Fruit fly (Drosophila melanogaster): Measurements from ENCODE around the gene CG15385.

Gene CG15385

DNA sequence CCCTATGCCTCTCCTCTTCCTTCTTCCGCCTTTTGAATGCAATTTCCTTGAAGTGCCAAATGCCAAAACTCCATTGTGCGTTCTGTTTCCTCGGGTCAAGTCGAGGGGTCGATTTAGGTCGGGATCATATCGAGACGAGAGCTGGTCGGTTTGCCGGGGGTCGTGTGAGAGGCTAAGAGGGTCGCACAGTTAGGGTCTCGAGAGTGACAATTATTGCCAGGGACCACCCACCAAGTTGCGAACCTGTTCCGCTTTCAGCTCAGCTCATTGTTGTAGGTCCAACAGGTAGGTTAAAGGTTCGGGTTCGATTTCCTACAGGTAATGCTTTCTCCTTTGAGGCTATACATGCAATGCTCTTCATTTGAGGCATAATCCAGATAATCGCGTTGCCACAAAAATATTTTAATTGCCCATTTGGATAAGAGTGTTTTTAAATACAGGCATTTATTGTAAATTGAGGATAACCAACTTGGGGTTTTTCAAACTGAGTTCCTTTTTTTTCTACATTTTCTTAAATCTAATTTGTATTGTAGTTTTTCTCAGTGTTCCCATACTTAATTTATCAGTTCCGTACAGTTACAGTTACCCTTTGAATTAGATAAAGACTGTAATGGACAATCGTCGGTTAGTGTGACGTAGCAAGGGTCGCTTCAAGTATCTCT is 39.8 kb downstream of the CG15385 start (continued):
- TF ChIP-seq bsh (GFP tag; optimal IDR thresholded peaks at IDR 0.05), result peak in 1 of 2 experiments; percentile 36
- TF ChIP-seq Ptx1 (GFP tag; IDR thresholded peaks at IDR 0.05), result peak; percentile 33; the same call in 1 of the 2 replicates
- TF ChIP-seq ind (GFP tag; optimal IDR thresholded peaks at IDR 0.05), result no peak
- TF ChIP-seq Xrp1 (GFP tag; IDR thresholded peaks at IDR 0.05), result peak; percentile 21; the same call in 1 of the 2 replicates
- TF ChIP-seq row (GFP tag; IDR thresholded peaks at IDR 0.05), result peak; percentile 29; the same call in 2 of the 3 replicates
- TF ChIP-seq Sox102F (GFP tag; optimal IDR thresholded peaks at IDR 0.05), result peak; percentile 27
- TF ChIP-seq Gsc (GFP tag; IDR thresholded peaks at IDR 0.05), result no peak
- peak in 1 of 2 experiments; percentile 37 for TF ChIP-seq Pdp1 (GFP tag; optimal IDR thresholded peaks at IDR 0.05)

- TF ChIP-seq H15 (GFP tag; IDR thresholded peaks at IDR 0.05), result no peak
- no peak for TF ChIP-seq Nf-YA (GFP tag; IDR thresholded peaks at IDR 0.05)
- no peak for TF ChIP-seq wek (GFP tag; optimal IDR thresholded peaks at IDR 0.05)
- TF ChIP-seq CG6654 (GFP tag; optimal IDR thresholded peaks at IDR 0.05), result no peak
- TF ChIP-seq Kr (GFP tag; optimal IDR thresholded peaks at IDR 0.05), result no peak
- no peak for TF ChIP-seq pb (GFP tag; optimal IDR thresholded peaks at IDR 0.05)
- no peak for TF ChIP-seq Atf6 (GFP tag; IDR thresholded peaks at IDR 0.05)
- TF ChIP-seq D (optimal IDR thresholded peaks at IDR 0.05), result no peak
- no peak for TF ChIP-seq D (GFP tag; optimal IDR thresholded peaks at IDR 0.05)
- TF ChIP-seq lab (GFP tag; optimal IDR thresholded peaks at IDR 0.05), result peak; percentile 83
- TF ChIP-seq Med (GFP tag), result peak; percentile 6
- no peak for TF ChIP-seq CG15011 (GFP tag; optimal IDR thresholded peaks at IDR 0.05)
- peak; percentile 56 for TF ChIP-seq caup (GFP tag; optimal IDR thresholded peaks at IDR 0.05; ENCODE audit: severe bottlenecking)
- TF ChIP-seq CG9609 (GFP tag; optimal IDR thresholded peaks at IDR 0.05), result no peak
- peak; percentile 23 for TF ChIP-seq Hey (tag; optimal IDR thresholded peaks at IDR 0.05)
- peak; percentile 71 for TF ChIP-seq CG10543 (GFP tag; optimal IDR thresholded peaks at IDR 0.05)
- TF ChIP-seq CG17568 (GFP tag; optimal IDR thresholded peaks at IDR 0.05), result peak; percentile 7
- peak; percentile 80 for TF ChIP-seq grn (GFP tag; optimal IDR thresholded peaks at IDR 0.05)
- no peak for TF ChIP-seq CG6254 (GFP tag; optimal IDR thresholded peaks at IDR 0.05)
- peak; percentile 87 for TF ChIP-seq sug (tag; optimal IDR thresholded peaks at IDR 0.05)
- TF ChIP-seq CG2678 (tag; optimal IDR thresholded peaks at IDR 0.05), result peak; percentile 26
- no peak for TF ChIP-seq bigmax (GFP tag; optimal IDR thresholded peaks at IDR 0.05)
- no peak for TF ChIP-seq CG4730 (GFP tag; IDR thresholded peaks at IDR 0.05)
- no peak for TF ChIP-seq Ets65A (GFP tag)
- no peak; the same call in 1 of the 2 replicates for TF ChIP-seq ranshi (GFP tag; IDR thresholded peaks at IDR 0.05)
- TF ChIP-seq HmgZ (tag; optimal IDR thresholded peaks at IDR 0.05), result peak; percentile 29
- TF ChIP-seq CG3281 (GFP tag; optimal IDR thresholded peaks at IDR 0.05), result peak; percentile 13
- peak; percentile 57 for TF ChIP-seq grau (tag; optimal IDR thresholded peaks at IDR 0.05)
- TF ChIP-seq Bdp1 (GFP tag; optimal IDR thresholded peaks at IDR 0.05), result no peak
- TF ChIP-seq knrl (GFP tag; IDR thresholded peaks at IDR 0.05; ENCODE audit: partially characterized antibody), result no peak
- peak; percentile 14 for TF ChIP-seq CG13775 (GFP tag; optimal IDR thresholded peaks at IDR 0.05)
- TF ChIP-seq lilli (GFP tag; optimal IDR thresholded peaks at IDR 0.05), result no peak
- TF ChIP-seq rib (GFP tag; IDR thresholded peaks at IDR 0.05), result 0 out of 2 replicates have a peak, but pooled peaks have one; percentile 29
- TF ChIP-seq Hand (GFP tag; optimal IDR thresholded peaks at IDR 0.05), result peak; percentile 42
- TF ChIP-seq ind (GFP tag; optimal IDR thresholded peaks at IDR 0.05), result no peak
- TF ChIP-seq CG30403 (GFP tag; optimal IDR thresholded peaks at IDR 0.05), result no peak
- TF ChIP-seq CG14441 (GFP tag; IDR thresholded peaks at IDR 0.05), result peak; percentile 54
- TF ChIP-seq CG32532 (GFP tag; IDR thresholded peaks at IDR 0.05), result peak; percentile 45; the same call in 1 of the 2 replicates
- TF ChIP-seq Spps (tag; optimal IDR thresholded peaks at IDR 0.05), result no peak
- no peak for TF ChIP-seq cg (GFP tag; optimal IDR thresholded peaks at IDR 0.05)
Observed at dm6 chr2L:2171366-2172078, 40.8 kb downstream of the CG15385 start.
